Worm (Caenorhabditis elegans) whole organism, early embryonic: Measurements from ENCODE around the gene C16C8.17.
A peak's percentile ranks its signal among the peaks of the same experiment; 100 is the strongest.

Experiments
- B0310.2 ChIP-seq: sonication (generic microtip); optimal IDR thresholded peaks from 2 replicates; lab custom pipeline; 2016; ENCODE audit warnings: mild to moderate bottlenecking, missing genetic modification characterization, missing compliant biosample characterization
- F13C5.2 ChIP-seq: sonication (generic microtip); optimal IDR thresholded peaks from 2 replicates; lab custom pipeline; 2017; ENCODE audit warnings: mild to moderate bottlenecking, missing genetic modification characterization, inconsistent platforms, missing compliant biosample characterization
- aly-1 ChIP-seq: sonication (generic microtip); optimal IDR thresholded peaks from 2 replicates; lab custom pipeline; 2016; ENCODE audit warnings: missing genetic modification characterization, missing compliant biosample characterization
- ama-1 ChIP-seq: fragments of 150-350 bp; optimal IDR thresholded peaks from 2 replicates; lab custom pipeline; 2014
- ceh-13 ChIP-seq: fragments of 200-800 bp; sonication (Bioruptor generic); optimal IDR thresholded peaks from 2 replicates; lab custom pipeline; 2018; ENCODE audit warnings: mild to moderate bottlenecking, missing genetic modification characterization, missing compliant biosample characterization
- ceh-36 ChIP-seq: sonication (generic microtip); optimal IDR thresholded peaks from 2 replicates; lab custom pipeline; 2016; ENCODE audit warnings: missing genetic modification characterization, inconsistent platforms, missing compliant biosample characterization
- ets-7 ChIP-seq: sonication (generic microtip); optimal IDR thresholded peaks from 2 replicates; lab custom pipeline; 2016; ENCODE audit warnings: missing genotype, missing genetic modification characterization, missing compliant biosample characterization
- flt-1 ChIP-seq: fragments of 200-800 bp; sonication (Bioruptor generic); IDR thresholded peaks from 2 replicates; pipeline ENCODE4 v1.3.6; 2022; ENCODE audit warnings: missing genetic modification characterization, missing compliant biosample characterization
- hmbx-1 ChIP-seq: sonication (generic microtip); optimal IDR thresholded peaks from 2 replicates; lab custom pipeline; 2016; ENCODE audit warnings: mild to moderate bottlenecking, missing genetic modification characterization, missing compliant biosample characterization
- hmg-4 ChIP-seq: fragments of 200-800 bp; sonication (Bioruptor generic); optimal IDR thresholded peaks from 2 replicates; lab custom pipeline; 2018; ENCODE audit warnings: mild to moderate bottlenecking, missing genetic modification characterization, missing compliant biosample characterization
- hnd-1 ChIP-seq: sonication (generic microtip); optimal IDR thresholded peaks from 2 replicates; lab custom pipeline; 2016; ENCODE audit warnings: missing genetic modification characterization, missing compliant biosample characterization
- pes-1 ChIP-seq: fragments of 200-800 bp; sonication (Bioruptor generic); IDR thresholded peaks from 2 replicates; pipeline ENCODE4 v1.3.6; 2022; ENCODE audit warnings: missing genetic modification reagents, missing genetic modification characterization, missing compliant biosample characterization
- scrt-1 ChIP-seq: fragments of 200-800 bp; sonication (Bioruptor generic); IDR thresholded peaks from 2 replicates; pipeline ENCODE4 v1.3.6; 2022; ENCODE audit warnings: missing genetic modification characterization, missing compliant biosample characterization
- sea-1 ChIP-seq: fragments of 200-800 bp; sonication (Bioruptor generic); conservative IDR thresholded peaks from 2 replicates; pipeline ENCODE4 v1.3.6; 2022; ENCODE audit warnings: missing genetic modification characterization, missing compliant biosample characterization
- tbx-11 ChIP-seq: fragments of 200-800 bp; sonication (Bioruptor generic); IDR thresholded peaks from 2 replicates; pipeline ENCODE4 v1.3.6; 2022; ENCODE audit warnings: missing genetic modification characterization, missing compliant biosample characterization
- tbx-37 ChIP-seq: fragments of 200-800 bp; sonication (Bioruptor generic); conservative IDR thresholded peaks from 2 replicates; pipeline ENCODE4 v1.3.6; 2022; ENCODE audit warnings: missing genetic modification reagents, missing genetic modification characterization, missing compliant biosample characterization
- tra-4 ChIP-seq: sonication (generic microtip); optimal IDR thresholded peaks from 2 replicates; lab custom pipeline; 2017; ENCODE audit warnings: missing genetic modification characterization, missing compliant biosample characterization

C16C8.17 gene

ce11 chrII:3438280-3438679, 2.3 kb upstream of the C16C8.17 start:
- TF ChIP-seq ama-1 (lab: Kevin White, UChicago) (no peak), flt-1 (no peak), ets-7 (no peak), scrt-1 (GFP tag; lab: Robert Waterston, UW) (no peak), F13C5.2 (tag; lab: Kevin White, UChicago) (no peak), ceh-36 (tag; lab: Kevin White, UChicago) (no peak), tra-4 (tag; lab: Kevin White, UChicago) (no peak), tbx-11 (GFP tag; lab: Robert Waterston, UW) (no peak), pes-1 (no peak), ceh-13 (GFP tag; lab: Kevin White, UChicago) (no peak), hnd-1 (no peak), sea-1 (GFP tag; lab: Robert Waterston, UW) (no peak), hmg-4 (GFP tag; lab: Kevin White, UChicago) (no peak), B0310.2 (tag; lab: Kevin White, UChicago) (no peak)

DNA sequence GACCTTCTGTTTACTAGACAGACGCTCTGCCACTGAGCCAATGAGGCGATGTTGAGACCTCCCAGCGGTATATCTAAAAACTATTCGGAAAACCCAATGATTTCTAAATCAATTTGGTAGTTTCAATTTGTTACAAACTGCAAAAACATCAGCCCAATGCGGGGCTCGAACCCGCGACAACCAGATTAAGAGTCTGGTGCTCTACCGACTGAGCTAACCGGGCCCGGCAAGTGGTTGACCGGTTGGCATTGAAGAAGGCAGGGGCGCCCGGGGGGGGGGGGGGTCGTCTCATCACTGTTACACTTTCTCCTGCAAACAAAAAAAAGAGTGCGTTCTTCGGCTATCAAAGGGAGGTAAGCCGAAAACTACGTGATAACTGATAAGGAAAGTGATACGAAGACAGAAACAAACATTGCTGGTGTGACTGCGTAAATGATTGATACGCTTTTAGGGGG, 1.4 kb upstream of the C16C8.17 start:
- TF ChIP-seq flt-1 (peak; percentile 73), ama-1 (lab: Kevin White, UChicago) (no peak), tbx-11 (GFP tag; lab: Robert Waterston, UW) (peak; percentile 67), ceh-13 (GFP tag; lab: Kevin White, UChicago) (peak; percentile 35), aly-1 (peak; percentile 67), scrt-1 (GFP tag; lab: Robert Waterston, UW) (peak; percentile 74), hmbx-1 (tag; lab: Kevin White, UChicago) (no peak), hmg-4 (GFP tag; lab: Kevin White, UChicago) (peak; percentile 71), pes-1 (peak; percentile 84), hnd-1 (peak; percentile 62), ets-7 (peak; percentile 39), ceh-36 (tag; lab: Kevin White, UChicago) (peak; percentile 76), tbx-37 (GFP tag; lab: Robert Waterston, UW) (peak; percentile 48), sea-1 (GFP tag; lab: Robert Waterston, UW) (peak; percentile 52; the same call in 1 of the 2 replicates), tra-4 (tag; lab: Kevin White, UChicago) (no peak), F13C5.2 (tag; lab: Kevin White, UChicago) (peak; percentile 13), B0310.2 (tag; lab: Kevin White, UChicago) (peak; percentile 70)

DNA sequence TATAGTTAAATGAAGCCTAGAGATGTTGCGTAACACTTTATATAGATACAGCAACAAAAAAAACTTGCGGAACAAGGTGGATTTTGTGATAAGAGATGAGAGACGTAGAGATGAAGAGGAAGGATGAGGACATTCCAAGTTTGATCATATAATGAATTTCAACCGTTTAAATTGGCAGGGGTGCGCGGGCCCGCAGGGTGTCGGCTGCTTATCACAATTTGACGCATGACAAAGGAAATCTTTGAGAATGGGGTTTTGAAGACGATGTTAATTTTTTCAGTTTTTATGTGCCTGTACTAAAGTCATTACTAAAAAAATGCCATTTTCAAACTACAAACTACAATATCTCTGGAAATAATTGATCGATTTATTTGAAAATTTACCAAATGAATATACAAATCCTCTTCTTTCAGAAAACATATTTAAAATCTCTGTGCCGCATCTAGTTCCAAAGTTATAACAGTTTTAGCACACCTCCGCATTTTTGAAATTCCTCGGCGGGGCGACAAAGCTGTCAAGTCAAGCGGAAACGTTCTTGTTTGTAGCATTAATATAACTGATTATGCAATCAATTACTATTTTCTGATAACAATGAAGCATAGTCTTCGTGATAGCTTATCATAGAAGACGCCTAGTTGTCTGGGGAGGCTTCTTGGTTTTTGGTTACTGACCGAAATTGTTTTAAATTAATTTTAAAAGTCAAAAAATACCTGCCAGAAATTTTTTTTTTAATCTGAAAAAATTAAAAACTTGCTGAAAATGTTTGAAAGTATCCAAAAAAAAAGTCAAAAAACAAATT, 586 bp upstream of the C16C8.17 start:
- TF ChIP-seq tbx-37 (GFP tag; lab: Robert Waterston, UW) (no peak), hmg-4 (GFP tag; lab: Kevin White, UChicago) (no peak), tbx-11 (GFP tag; lab: Robert Waterston, UW) (no peak), ceh-13 (GFP tag; lab: Kevin White, UChicago) (no peak), flt-1 (no peak), ets-7 (no peak), scrt-1 (GFP tag; lab: Robert Waterston, UW) (no peak), ama-1 (lab: Kevin White, UChicago) (no peak), F13C5.2 (tag; lab: Kevin White, UChicago) (no peak), hmbx-1 (tag; lab: Kevin White, UChicago) (no peak)

- TF ChIP-seq F13C5.2 (tag; lab: Kevin White, UChicago) (no peak), hmbx-1 (tag; lab: Kevin White, UChicago) (no peak), tbx-37 (GFP tag; lab: Robert Waterston, UW) (no peak), ceh-13 (GFP tag; lab: Kevin White, UChicago) (no peak), pes-1 (no peak), sea-1 (GFP tag; lab: Robert Waterston, UW) (no peak), scrt-1 (GFP tag; lab: Robert Waterston, UW) (no peak), B0310.2 (tag; lab: Kevin White, UChicago) (no peak), ets-7 (no peak), tra-4 (tag; lab: Kevin White, UChicago) (no peak), hnd-1 (no peak), flt-1 (no peak), ama-1 (lab: Kevin White, UChicago) (no peak), hmg-4 (GFP tag; lab: Kevin White, UChicago) (no peak), tbx-11 (GFP tag; lab: Robert Waterston, UW) (no peak), aly-1 (no peak), ceh-36 (tag; lab: Kevin White, UChicago) (no peak)
Observed at ce11 chrII:3441377-3441776, 750 bp downstream of the C16C8.17 start, which contains the start of gene C16C8.27. Gene C16C8.27, plus strand, starts transcription at chrII:3441677.

ce11 chrII:3443154-3443553, 2.5 kb downstream of the C16C8.17 start, which contains the start of gene C16C8.22:
Gene C16C8.22, minus strand, starts transcription at chrII:3443254.
- TF ChIP-seq ceh-13 (GFP tag; lab: Kevin White, UChicago) (no peak), ceh-36 (tag; lab: Kevin White, UChicago) (no peak), F13C5.2 (tag; lab: Kevin White, UChicago) (no peak), tra-4 (tag; lab: Kevin White, UChicago) (no peak), hmbx-1 (tag; lab: Kevin White, UChicago) (no peak)

DNA sequence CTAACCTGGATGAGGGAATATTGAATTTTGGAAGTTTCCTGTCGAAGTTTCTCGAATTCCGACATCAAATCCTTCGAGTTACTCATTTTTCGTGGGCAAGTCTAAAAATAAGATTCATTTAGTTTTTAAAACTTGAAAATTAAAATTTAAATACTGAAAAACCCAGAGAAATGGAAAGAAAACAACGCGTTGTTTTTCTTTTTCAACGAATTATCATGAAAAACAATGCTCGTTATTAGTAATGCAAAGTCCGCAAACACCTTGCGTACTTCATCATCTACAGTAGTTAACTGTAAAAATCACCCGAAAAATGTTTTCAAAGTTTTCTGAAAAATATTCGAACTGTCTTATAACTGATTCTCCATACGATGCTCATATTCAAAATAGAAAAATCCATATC, 3.7 kb downstream of the C16C8.17 start, which contains the start of gene C16C8.4:
TSS of gene C16C8.4 (minus strand) at position 101 of the 400 bp plus-strand sequence.
- no peak for TF ChIP-seq ceh-36 (tag; lab: Kevin White, UChicago)
- TF ChIP-seq hnd-1, result no peak
- no peak for TF ChIP-seq ets-7
- no peak for TF ChIP-seq tbx-37 (GFP tag; lab: Robert Waterston, UW)
- no peak for TF ChIP-seq ceh-13 (GFP tag; lab: Kevin White, UChicago)
- TF ChIP-seq hmg-4 (GFP tag; lab: Kevin White, UChicago), result no peak
- TF ChIP-seq aly-1, result no peak
- no peak for TF ChIP-seq tbx-11 (GFP tag; lab: Robert Waterston, UW)
- TF ChIP-seq ama-1 (lab: Kevin White, UChicago), result no peak
- no peak for TF ChIP-seq sea-1 (GFP tag; lab: Robert Waterston, UW)
- TF ChIP-seq pes-1, result no peak
- TF ChIP-seq tra-4 (tag; lab: Kevin White, UChicago), result no peak
- TF ChIP-seq flt-1, result no peak
- no peak for TF ChIP-seq scrt-1 (GFP tag; lab: Robert Waterston, UW)
- TF ChIP-seq hmbx-1 (tag; lab: Kevin White, UChicago), result no peak
- no peak for TF ChIP-seq B0310.2 (tag; lab: Kevin White, UChicago)
- no peak for TF ChIP-seq F13C5.2 (tag; lab: Kevin White, UChicago)
